Worm (Caenorhabditis elegans) whole organism, L2 larva: ENCODE data around the gene spe-49.

Experiments used
- C34F6.9 ChIP-seq: fragments of 150-350 bp; optimal IDR thresholded peaks from 2 replicates; lab custom pipeline; 2014; ENCODE audit warnings: missing biosample characterization, missing genetic modification characterization
- aly-2 ChIP-seq: fragments of 150-350 bp; optimal IDR thresholded peaks from 2 replicates; lab custom pipeline; 2014; ENCODE audit warnings: missing biosample characterization, missing genetic modification characterization
- crh-2 ChIP-seq: sonication (generic microtip); optimal IDR thresholded peaks from 2 replicates; lab custom pipeline; 2017; ENCODE audit warnings: missing biosample characterization, missing genetic modification characterization
- dmd-4 ChIP-seq: sonication (generic microtip); optimal IDR thresholded peaks from 2 replicates; lab custom pipeline; 2017; ENCODE audit warnings: missing biosample characterization, missing genetic modification characterization
- fos-1 ChIP-seq: fragments of 150-350 bp; optimal IDR thresholded peaks from 2 replicates; lab custom pipeline; 2014; ENCODE audit warnings: missing biosample characterization, missing genetic modification characterization
- lin-11 ChIP-seq: fragments of 150-350 bp; sonication (generic microtip); optimal IDR thresholded peaks from 2 replicates; lab custom pipeline; 2014; ENCODE audit warnings: missing biosample characterization, missing genetic modification characterization, inconsistent platforms, mixed read lengths
- mdl-1 ChIP-seq, 2 experiments: fragments of 150-350 bp in 1 of 2; sonication (generic microtip) in 1 of 2; optimal IDR thresholded peaks; 2 replicates each; lab custom pipeline; 2017; ENCODE audit warnings: missing biosample characterization in 2 of 2, missing genetic modification characterization in 2 of 2
- nhr-12 ChIP-seq: fragments of 150-350 bp; optimal IDR thresholded peaks from 2 replicates; lab custom pipeline; 2014; ENCODE audit warnings: missing biosample characterization, missing genetic modification characterization
- nhr-25 ChIP-seq: fragments of 150-350 bp; sonication (generic microtip); optimal IDR thresholded peaks from 3 replicates; lab custom pipeline; 2014; ENCODE audit warnings: missing biosample characterization, missing genetic modification characterization
- snpc-4 ChIP-seq: fragments of 150-350 bp; optimal IDR thresholded peaks from 2 replicates; lab custom pipeline; 2014; ENCODE audit warnings: missing biosample characterization, missing genetic modification characterization
- unc-39 ChIP-seq: fragments of 150-350 bp; optimal IDR thresholded peaks from 2 replicates; lab custom pipeline; 2014; ENCODE audit warnings: missing biosample characterization, missing genetic modification characterization
- zag-1 ChIP-seq: fragments of 150-350 bp; optimal IDR thresholded peaks from 2 replicates; lab custom pipeline; 2014; ENCODE audit warnings: missing biosample characterization, missing genetic modification characterization
- ztf-11 ChIP-seq: sonication (generic microtip); optimal IDR thresholded peaks from 2 replicates; lab custom pipeline; 2017; ENCODE audit warnings: missing biosample characterization, missing genetic modification characterization

DNA sequence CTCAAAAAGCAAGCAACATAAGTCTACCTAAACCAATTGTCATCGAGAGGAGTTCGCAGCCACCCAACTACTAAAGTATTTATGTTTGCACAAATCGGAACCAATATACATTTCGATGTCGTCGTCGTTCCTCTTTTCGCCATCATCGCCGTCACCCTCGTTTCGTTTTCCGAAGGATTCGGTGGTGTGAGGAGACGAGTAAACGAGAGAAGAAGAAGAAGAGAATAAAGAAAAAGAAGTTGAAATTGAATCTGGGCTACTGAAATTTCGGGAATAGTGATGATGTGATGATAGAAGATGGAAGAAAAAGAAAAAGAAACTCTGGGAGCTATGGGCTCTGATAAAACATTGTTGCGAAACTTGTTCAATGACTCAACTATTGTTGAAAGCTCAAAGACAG, 12.6 kb upstream of the spe-49 start:
- TF ChIP-seq nhr-12, result no peak
- no peak for TF ChIP-seq zag-1 (tag; lab: Kevin White, UChicago)
- no peak for TF ChIP-seq nhr-25
- no peak for TF ChIP-seq ztf-11 (tag; lab: Kevin White, UChicago)
- TF ChIP-seq mdl-1 (tag; optimal IDR thresholded peaks at IDR 0.05; lab: Kevin White, UChicago), result no peak
- TF ChIP-seq C34F6.9 (tag; lab: Kevin White, UChicago), result no peak
- TF ChIP-seq snpc-4 (tag; lab: Kevin White, UChicago), result no peak
- TF ChIP-seq lin-11 (tag; lab: Kevin White, UChicago), result no peak
- TF ChIP-seq aly-2, result no peak
- TF ChIP-seq fos-1 (tag; lab: Kevin White, UChicago), result no peak
- no peak for TF ChIP-seq dmd-4 (tag; lab: Kevin White, UChicago)
- TF ChIP-seq crh-2, result no peak
- no peak for TF ChIP-seq unc-39 (tag; lab: Kevin White, UChicago)
